Worm (Caenorhabditis elegans): ENCODE data around the gene C29F9.5.

C29F9.5 gene

DNA sequence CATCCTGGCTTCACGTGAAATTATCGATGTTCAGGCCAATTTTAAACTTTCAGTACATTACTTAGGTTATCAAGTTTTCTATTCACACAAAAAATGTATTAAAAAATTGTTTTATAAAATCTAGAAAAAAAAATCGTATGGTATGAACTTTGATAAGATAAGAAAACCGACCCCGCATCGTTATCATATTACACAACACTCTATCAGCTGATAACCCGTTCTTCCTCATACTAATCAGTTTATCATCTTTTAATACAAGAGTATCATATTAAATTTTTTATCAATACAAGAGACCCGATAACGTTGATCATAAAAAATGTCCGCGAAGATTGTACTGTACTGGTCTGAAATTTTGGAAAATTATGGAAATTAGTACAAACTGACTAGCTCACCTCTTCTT lies 36.9 kb downstream of the C29F9.5 start:
- TF ChIP-seq W03F9.2 (tag; optimal IDR thresholded peaks at IDR 0.05) (no peak), him-1 (tag; optimal IDR thresholded peaks at IDR 0.05) (no peak), dao-5 (tag; optimal IDR thresholded peaks at IDR 0.05) (no peak)

DNA sequence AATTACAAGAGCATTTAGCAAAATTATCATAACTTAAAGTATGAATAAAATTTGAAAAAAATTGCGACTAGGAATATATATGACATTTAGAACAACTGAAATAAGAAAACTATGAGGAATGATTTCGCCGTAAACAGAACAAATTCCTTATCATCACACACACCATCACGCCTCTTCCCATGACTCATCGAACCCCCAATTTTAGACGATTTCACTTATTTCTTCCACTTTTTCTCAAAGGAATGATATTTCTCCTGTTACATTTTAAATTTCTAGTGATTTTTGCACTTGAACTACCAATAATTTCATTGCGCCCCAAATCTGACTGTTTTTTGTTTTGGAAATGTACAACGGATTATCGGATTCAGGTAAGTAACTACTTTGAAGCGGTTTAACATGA lies 39.3 kb downstream of the C29F9.5 start, which contains the start of the genes zig-13 and ver-1:
Gene zig-13 (minus strand): TSS at position 101 of the 400 bp plus-strand sequence.
Gene ver-1 (plus strand): TSS at position 180 of the 400 bp plus-strand sequence.
- no peak for TF ChIP-seq him-1 (tag; optimal IDR thresholded peaks at IDR 0.05)
- TF ChIP-seq W03F9.2 (tag; optimal IDR thresholded peaks at IDR 0.05): no peak

DNA sequence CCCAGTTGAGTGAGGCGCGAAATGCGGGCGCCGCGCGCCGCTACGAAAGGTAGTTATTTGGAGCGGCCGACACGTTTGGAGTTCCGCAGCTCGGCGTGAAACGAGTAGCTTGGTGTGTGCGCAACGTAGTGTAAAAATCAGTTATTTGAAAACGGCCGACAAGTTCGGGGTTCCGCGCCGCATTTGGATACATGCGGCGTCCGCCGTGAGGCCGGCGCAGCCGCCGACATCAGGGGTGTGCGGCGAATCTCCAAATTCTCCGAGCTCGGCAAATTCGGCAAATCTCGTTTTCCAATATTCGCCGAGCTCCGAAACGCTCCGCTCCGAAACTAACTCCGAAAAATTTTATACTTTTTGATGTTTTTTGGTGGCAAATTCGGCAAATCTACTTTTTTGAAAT lies 40.7 kb downstream of the C29F9.5 start:
- TF ChIP-seq him-1 (tag; optimal IDR thresholded peaks at IDR 0.05) (no peak), W03F9.2 (tag; optimal IDR thresholded peaks at IDR 0.05) (no peak), dao-5 (tag; optimal IDR thresholded peaks at IDR 0.05) (no peak)

DNA sequence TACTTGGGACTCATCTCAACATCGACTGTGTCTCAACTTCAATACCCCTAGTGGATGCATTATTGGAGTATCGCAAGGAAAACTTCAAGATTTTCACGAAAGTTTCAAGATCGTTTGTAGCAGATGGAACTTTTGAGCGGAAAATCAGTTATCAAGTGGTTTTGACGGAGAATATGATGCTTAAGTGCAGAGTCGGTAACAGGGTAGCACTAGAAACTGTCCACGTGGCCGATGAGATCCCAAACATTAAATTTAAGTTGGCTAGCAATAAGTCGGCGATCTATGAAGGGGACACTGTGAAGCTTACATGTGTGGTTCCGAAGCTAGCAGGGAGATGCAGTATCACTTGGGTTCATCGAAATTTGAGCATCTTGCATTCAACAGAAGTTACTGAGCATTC lies 41.8 kb downstream of the C29F9.5 start:
- no peak for TF ChIP-seq W03F9.2 (tag; optimal IDR thresholded peaks at IDR 0.05)
- no peak for TF ChIP-seq dao-5 (tag; optimal IDR thresholded peaks at IDR 0.05)
- no peak for TF ChIP-seq him-1 (tag; optimal IDR thresholded peaks at IDR 0.05)

DNA sequence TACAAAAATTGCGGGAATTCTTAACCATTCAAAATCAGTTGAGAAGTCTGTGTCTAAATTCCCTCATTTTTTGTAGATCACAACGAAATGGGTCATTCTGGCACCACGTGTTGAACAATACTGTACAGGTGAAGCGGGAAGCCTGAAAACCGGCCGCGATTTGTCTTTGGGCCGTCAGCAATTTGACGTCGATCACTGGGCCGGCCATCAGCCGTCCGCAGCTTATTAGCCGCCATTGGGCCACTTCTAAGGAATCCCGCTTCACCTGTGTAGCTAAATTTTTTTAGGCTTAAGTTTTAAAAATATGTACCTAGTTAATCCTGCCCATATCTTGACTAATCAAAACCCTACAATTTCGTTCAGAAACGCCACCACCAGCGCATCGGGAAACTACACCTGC lies 42.4 kb downstream of the C29F9.5 start:
- TF ChIP-seq W03F9.2 (tag; optimal IDR thresholded peaks at IDR 0.05): no peak
- no peak for TF ChIP-seq him-1 (tag; optimal IDR thresholded peaks at IDR 0.05)
- TF ChIP-seq dao-5 (tag; optimal IDR thresholded peaks at IDR 0.05): no peak

DNA sequence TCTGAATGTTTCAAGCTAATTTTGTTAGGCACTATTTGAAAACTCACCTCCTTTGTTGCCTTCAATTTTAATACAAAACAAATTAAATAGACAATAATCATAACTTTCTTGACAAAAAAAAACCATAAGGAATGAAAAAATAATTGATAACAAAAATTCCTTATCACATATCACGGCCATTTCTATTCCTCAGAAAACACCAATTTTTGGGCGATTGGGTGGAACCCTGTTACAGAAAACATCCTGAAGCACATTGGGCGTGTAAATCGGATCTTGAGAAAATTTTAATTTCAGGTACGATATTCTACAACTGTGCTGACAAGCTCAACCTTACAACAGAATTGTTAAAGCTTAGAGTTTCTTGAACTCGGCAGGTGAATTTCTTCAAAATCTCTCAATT lies 47.5 kb downstream of the C29F9.5 start, which contains the start of gene F40G9.8:
Gene F40G9.8 (minus strand): TSS at position 101 of the 400 bp plus-strand sequence.
- TF ChIP-seq dao-5 (tag; optimal IDR thresholded peaks at IDR 0.05) (no peak), W03F9.2 (tag; optimal IDR thresholded peaks at IDR 0.05) (no peak), him-1 (tag; optimal IDR thresholded peaks at IDR 0.05) (no peak)

DNA sequence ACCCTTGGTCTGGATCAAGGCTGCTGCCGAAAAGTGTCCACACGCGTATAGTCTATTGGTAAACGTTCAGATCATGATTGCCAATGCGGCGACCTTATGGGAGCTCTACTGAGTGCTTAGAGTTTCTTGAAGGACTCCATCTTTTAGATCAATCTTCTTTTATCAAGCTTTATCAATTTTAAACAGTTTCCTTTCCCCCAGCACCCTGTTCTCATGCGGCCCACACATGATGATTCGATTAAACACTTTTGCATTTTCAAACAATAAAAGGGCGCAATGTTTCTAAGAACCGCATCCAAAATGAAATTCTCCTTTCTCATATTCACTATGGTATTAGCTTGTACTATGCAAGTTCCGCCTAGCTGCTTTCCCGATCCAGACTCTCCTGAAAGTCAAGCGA lies 48.1 kb downstream of the C29F9.5 start, which contains the start of gene F40G9.7:
Gene F40G9.7 (plus strand): TSS at position 301 of the 400 bp plus-strand sequence.
- TF ChIP-seq him-1 (tag; optimal IDR thresholded peaks at IDR 0.05) (no peak), dao-5 (tag; optimal IDR thresholded peaks at IDR 0.05) (no peak), W03F9.2 (tag; optimal IDR thresholded peaks at IDR 0.05) (no peak)

Measured in whole organism, L4/young adult.